Worm (Caenorhabditis elegans): ENCODE results near the gene ykt-6.

DNA sequence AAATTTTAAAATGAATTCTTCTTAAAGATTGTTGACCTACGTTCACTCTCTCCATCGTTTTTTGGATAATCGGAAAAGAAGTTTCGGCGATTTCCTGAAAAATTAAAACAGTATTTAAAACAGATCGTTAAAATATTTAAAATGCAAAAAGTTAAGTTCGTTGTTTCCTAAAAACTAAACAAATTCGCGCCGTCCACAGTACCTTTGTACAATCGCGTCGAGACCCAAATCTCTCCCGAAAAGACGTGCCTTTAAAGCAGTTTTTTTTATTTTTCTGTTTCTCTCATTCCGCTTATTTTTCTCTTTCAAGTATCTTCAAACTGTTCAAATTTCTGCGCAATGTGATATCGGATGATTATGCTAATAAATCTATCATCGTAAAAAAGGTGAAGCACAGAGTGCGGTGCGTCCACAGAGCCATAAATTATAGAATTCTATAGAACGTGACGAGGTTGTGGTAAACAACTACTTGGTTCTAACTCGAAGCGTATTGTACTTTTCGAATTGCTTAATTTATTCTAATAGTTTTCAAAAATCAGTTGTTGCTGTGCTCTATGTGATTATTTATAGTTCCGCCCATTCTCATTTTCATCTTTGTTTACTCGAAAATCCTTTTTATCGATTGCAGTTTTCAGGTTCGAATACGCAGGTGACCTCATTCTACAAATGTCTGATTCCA is 23.4 kb upstream of the ykt-6 start, which contains the start of the genes F56C9.6 and F56C9.3:
- TF ChIP-seq klf-2 (GFP tag; conservative IDR thresholded peaks at IDR 0.05) (no peak), ztf-29 (GFP tag; IDR thresholded peaks at IDR 0.05) (no peak), ref-1 (GFP tag; conservative IDR thresholded peaks at IDR 0.05) (no peak), flt-1 (GFP tag; IDR thresholded peaks at IDR 0.05) (no peak), cog-1 (tag; optimal IDR thresholded peaks at IDR 0.05) (no peak), T22C8.4 (GFP tag; IDR thresholded peaks at IDR 0.05) (no peak), tab-1 (GFP tag; IDR thresholded peaks at IDR 0.05) (no peak), med-1 (GFP tag; optimal IDR thresholded peaks at IDR 0.05; ENCODE audit: insufficient read depth) (no peak)
